Worm (Caenorhabditis elegans) whole organism, L2 larva: ENCODE data around the gene M03F4.4.

ENCODE experiments used
- dmd-4 ChIP-seq: sonication (generic microtip); optimal IDR thresholded peaks from 2 replicates; lab custom pipeline; 2017; ENCODE audit warnings: missing biosample characterization, missing genetic modification characterization
- elt-1 ChIP-seq: fragments of 150-350 bp; optimal IDR thresholded peaks from 2 replicates; lab custom pipeline; 2014; ENCODE audit warnings: missing biosample characterization, missing genetic modification characterization
- lin-11 ChIP-seq: fragments of 150-350 bp; sonication (generic microtip); optimal IDR thresholded peaks from 2 replicates; lab custom pipeline; 2014; ENCODE audit warnings: missing biosample characterization, missing genetic modification characterization, inconsistent platforms, mixed read lengths
- mdl-1 ChIP-seq, 2 experiments: fragments of 150-350 bp in 1 of 2; sonication (generic microtip) in 1 of 2; optimal IDR thresholded peaks; 2 replicates each; lab custom pipeline; 2017; ENCODE audit warnings: missing biosample characterization in 2 of 2, missing genetic modification characterization in 2 of 2
- nhr-12 ChIP-seq: fragments of 150-350 bp; optimal IDR thresholded peaks from 2 replicates; lab custom pipeline; 2014; ENCODE audit warnings: missing biosample characterization, missing genetic modification characterization
- skn-1 ChIP-seq: sonication (generic microtip); optimal IDR thresholded peaks from 2 replicates; lab custom pipeline; 2017; ENCODE audit warnings: missing biosample characterization, missing genetic modification characterization
- snpc-4 ChIP-seq: fragments of 150-350 bp; optimal IDR thresholded peaks from 2 replicates; lab custom pipeline; 2014; ENCODE audit warnings: missing biosample characterization, missing genetic modification characterization
- unc-55 ChIP-seq: fragments of 150-350 bp; sonication (generic microtip); optimal IDR thresholded peaks from 3 replicates; lab custom pipeline; 2014; ENCODE audit warnings: missing biosample characterization, missing genetic modification reagents, missing genetic modification characterization
- zag-1 ChIP-seq: fragments of 150-350 bp; optimal IDR thresholded peaks from 2 replicates; lab custom pipeline; 2014; ENCODE audit warnings: missing biosample characterization, missing genetic modification characterization

DNA sequence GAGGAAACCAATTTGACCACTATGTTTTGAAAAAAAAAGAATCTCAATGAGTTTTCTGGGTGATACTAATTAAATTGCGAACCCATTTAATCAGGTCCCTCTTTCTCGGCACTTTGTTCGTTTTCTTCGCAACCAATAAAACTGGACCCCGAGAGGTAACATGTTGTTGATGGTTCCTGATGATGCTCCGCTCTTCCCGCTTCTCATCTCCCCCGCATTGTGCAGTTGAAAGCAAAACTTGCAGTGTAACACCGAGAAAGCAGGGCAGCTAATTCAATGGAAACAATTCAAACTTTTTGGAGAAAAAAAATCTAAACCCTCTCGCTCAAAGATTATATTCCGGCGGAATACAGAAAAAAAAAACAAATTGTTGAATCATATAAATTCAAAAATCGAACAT is 2.2 kb upstream of the M03F4.4 start:
- no peak for TF ChIP-seq lin-11 (tag; lab: Kevin White, UChicago)
- TF ChIP-seq dmd-4: no peak
- TF ChIP-seq skn-1 (tag; lab: Kevin White, UChicago): no peak
- TF ChIP-seq snpc-4 (tag; lab: Kevin White, UChicago): no peak
- no peak for TF ChIP-seq elt-1
- no peak for TF ChIP-seq zag-1
- no peak for TF ChIP-seq unc-55
- TF ChIP-seq mdl-1 (tag; optimal IDR thresholded peaks at IDR 0.05; lab: Kevin White, UChicago): no peak
- TF ChIP-seq nhr-12 (tag; lab: Kevin White, UChicago): no peak
